Fruit fly (Drosophila melanogaster) whole organism, embryonic: ENCODE data around the gene Cog3.

Source experiments
- Abd-B ChIP-seq: fragments of 200-800 bp; sonication (Bioruptor generic); optimal IDR thresholded peaks from 2 replicates; lab custom pipeline; 2018; ENCODE audit warnings: missing biosample characterization, mild to moderate bottlenecking, missing genetic modification characterization, moderate library complexity
- BtbVII ChIP-seq: fragments of 200-800 bp; sonication (Bioruptor generic); optimal IDR thresholded peaks from 3 replicates; lab custom pipeline; 2017; ENCODE audit warnings: missing biosample characterization, mild to moderate bottlenecking, missing genetic modification characterization
- CG11085 ChIP-seq: fragments of 200-800 bp; sonication (Bioruptor generic); IDR thresholded peaks from 2 replicates; pipeline ENCODE4 v1.3.6; 2022; ENCODE audit warnings: missing biosample characterization, missing genetic modification characterization
- CG11504 ChIP-seq: fragments of 200-800 bp; sonication (Bioruptor generic); optimal IDR thresholded peaks from 3 replicates; lab custom pipeline; 2019; ENCODE audit warnings: missing biosample characterization, mild to moderate bottlenecking, missing genetic modification characterization, moderate library complexity
- CG11723 ChIP-seq: fragments of 200-800 bp; sonication (Bioruptor generic); optimal IDR thresholded peaks from 2 replicates; lab custom pipeline; 2017; ENCODE audit warnings: missing biosample characterization, mild to moderate bottlenecking, missing genetic modification characterization
- CG13424 ChIP-seq: fragments of 200-800 bp; sonication (Bioruptor generic); optimal IDR thresholded peaks from 2 replicates; lab custom pipeline; 2019; ENCODE audit warnings: missing biosample characterization, mild to moderate bottlenecking, missing genetic modification characterization, moderate library complexity
- CG15073 ChIP-seq: fragments of 200-800 bp; sonication (Bioruptor generic); optimal IDR thresholded peaks from 2 replicates; lab custom pipeline; 2016; ENCODE audit warnings: missing biosample characterization, missing genetic modification characterization
- CG16815 ChIP-seq: fragments of 200-800 bp; sonication (Bioruptor generic); optimal IDR thresholded peaks from 3 replicates; lab custom pipeline; 2017; ENCODE audit warnings: missing biosample characterization, mild to moderate bottlenecking, missing genetic modification characterization
- CG17568 ChIP-seq: fragments of 200-800 bp; sonication (Bioruptor generic); optimal IDR thresholded peaks from 2 replicates; lab custom pipeline; 2018; ENCODE audit warnings: missing biosample characterization, mild to moderate bottlenecking, missing genetic modification characterization, moderate library complexity
- CG18262 ChIP-seq: fragments of 200-800 bp; optimal IDR thresholded peaks from 3 replicates; lab custom pipeline; 2019; ENCODE audit warnings: missing biosample characterization, mild to moderate bottlenecking, missing genetic modification characterization, moderate library complexity
- CG18599 ChIP-seq: fragments of 200-800 bp; sonication (Bioruptor generic); optimal IDR thresholded peaks from 3 replicates; lab custom pipeline; 2017; ENCODE audit warnings: missing biosample characterization, missing genetic modification characterization, mild to moderate bottlenecking, moderate library complexity, missing genetic modification reagents
- CG18764 ChIP-seq: fragments of 200-800 bp; sonication (Bioruptor generic); optimal IDR thresholded peaks from 3 replicates; lab custom pipeline; 2016; ENCODE audit warnings: missing biosample characterization, missing genetic modification characterization
- CG2199 ChIP-seq: fragments of 200-800 bp; sonication (Bioruptor generic); IDR thresholded peaks from 3 replicates; pipeline ENCODE4 v1.3.6; 2022; ENCODE audit warnings: missing biosample characterization, missing genetic modification characterization
- CG2875 ChIP-seq: fragments of 200-800 bp; sonication (Bioruptor generic); optimal IDR thresholded peaks from 2 replicates; lab custom pipeline; 2017; ENCODE audit warnings: missing biosample characterization, mild to moderate bottlenecking, missing genetic modification characterization, missing genetic modification reagents
- CG3281 ChIP-seq: fragments of 200-800 bp; sonication (Bioruptor generic); optimal IDR thresholded peaks from 3 replicates; lab custom pipeline; 2017; ENCODE audit warnings: missing biosample characterization, mild to moderate bottlenecking, missing genetic modification characterization
- CG34224 ChIP-seq: fragments of 200-800 bp; sonication (Bioruptor generic); IDR thresholded peaks from 3 replicates; pipeline ENCODE4 v1.3.6; 2022; ENCODE audit warnings: missing biosample characterization, missing genetic modification characterization; ENCODE audit not compliant: partially characterized antibody
- CG4707 ChIP-seq: fragments of 200-800 bp; sonication (Bioruptor generic); optimal IDR thresholded peaks from 2 replicates; lab custom pipeline; 2018; ENCODE audit warnings: missing biosample characterization, mild to moderate bottlenecking, missing genetic modification characterization, moderate library complexity
- CG7556 ChIP-seq: fragments of 200-800 bp; sonication (Bioruptor generic); optimal IDR thresholded peaks from 2 replicates; lab custom pipeline; 2017; ENCODE audit warnings: missing biosample characterization, mild to moderate bottlenecking, missing genetic modification characterization
- CG7928 ChIP-seq: fragments of 200-800 bp; sonication (Bioruptor generic); optimal IDR thresholded peaks from 2 replicates; lab custom pipeline; 2017; ENCODE audit warnings: missing biosample characterization, mild to moderate bottlenecking, missing genetic modification characterization
- CG9932 ChIP-seq: fragments of 200-800 bp; sonication (Bioruptor generic); IDR thresholded peaks from 2 replicates; pipeline ENCODE4 v1.3.6; 2022; ENCODE audit warnings: missing biosample characterization, missing genetic modification characterization
- CHES-1-like ChIP-seq: fragments of 200-800 bp; sonication (Bioruptor generic); optimal IDR thresholded peaks from 2 replicates; lab custom pipeline; 2016; ENCODE audit warnings: missing biosample characterization, missing genetic modification characterization
- CTCF ChIP-seq: fragments of 200-800 bp; sonication (Bioruptor generic); optimal IDR thresholded peaks from 2 replicates; lab custom pipeline; 2017; ENCODE audit warnings: missing biosample characterization, mild to moderate bottlenecking, missing genetic modification characterization, moderate library complexity
- Drgx ChIP-seq: fragments of 200-800 bp; sonication (Bioruptor generic); IDR thresholded peaks from 2 replicates; pipeline ENCODE4 v1.3.6; 2022; ENCODE audit warnings: missing biosample characterization, missing genetic modification characterization
- ERR ChIP-seq: fragments of 200-800 bp; sonication (Bioruptor generic); optimal IDR thresholded peaks from 2 replicates; lab custom pipeline; 2016; ENCODE audit warnings: missing biosample characterization, missing genetic modification characterization
- Hmx ChIP-seq: fragments of 200-800 bp; sonication (Bioruptor generic); optimal IDR thresholded peaks from 2 replicates; lab custom pipeline; 2016; ENCODE audit warnings: missing biosample characterization, missing genetic modification characterization
- Lpt ChIP-seq: fragments of >200 bp; optimal IDR thresholded peaks from 2 replicates; lab custom pipeline; 2018; ENCODE audit warnings: missing biosample characterization, missing genetic modification characterization
- Mes4 ChIP-seq: fragments of 200-800 bp; sonication (Bioruptor generic); optimal IDR thresholded peaks from 2 replicates; lab custom pipeline; 2016; ENCODE audit warnings: missing biosample characterization, missing genetic modification characterization
- NC2α ChIP-seq: fragments of 200-800 bp; sonication (Bioruptor generic); optimal IDR thresholded peaks from 2 replicates; lab custom pipeline; 2016; ENCODE audit warnings: missing biosample characterization, missing genetic modification characterization
- NFAT ChIP-seq: fragments of 200-800 bp; sonication (Bioruptor generic); IDR thresholded peaks from 2 replicates; pipeline ENCODE4 v1.3.6; 2022; ENCODE audit warnings: missing biosample characterization, missing genetic modification characterization
- Nf-YB ChIP-seq: fragments of 200-800 bp; sonication (Bioruptor generic); optimal IDR thresholded peaks from 3 replicates; lab custom pipeline; 2019; ENCODE audit warnings: missing biosample characterization, mild to moderate bottlenecking, missing genetic modification characterization, moderate library complexity
- Ptx1 ChIP-seq: fragments of 200-800 bp; sonication (Bioruptor generic); IDR thresholded peaks from 2 replicates; pipeline ENCODE4 v1.3.6; 2022; ENCODE audit warnings: missing biosample characterization, missing genetic modification characterization
- Ravus ChIP-seq: fragments of 200-800 bp; sonication (Bioruptor generic); IDR thresholded peaks from 2 replicates; pipeline ENCODE4 v1.3.6; 2022; ENCODE audit warnings: missing biosample characterization, missing genetic modification characterization
- Xbp1 ChIP-seq: fragments of 200-800 bp; sonication (Bioruptor generic); optimal IDR thresholded peaks from 3 replicates; lab custom pipeline; 2016; ENCODE audit warnings: missing biosample characterization, mild to moderate bottlenecking, missing genetic modification characterization
- ash1 ChIP-seq: fragments of 200-800 bp; sonication (Bioruptor generic); optimal IDR thresholded peaks from 2 replicates; lab custom pipeline; 2018; ENCODE audit warnings: missing biosample characterization, mild to moderate bottlenecking, missing genetic modification characterization
- bab2 ChIP-seq: fragments of 200-800 bp; sonication (Bioruptor generic); optimal IDR thresholded peaks from 2 replicates; lab custom pipeline; 2016; ENCODE audit warnings: missing biosample characterization, missing genetic modification characterization
- bowl ChIP-seq: fragments of 200-800 bp; sonication (Bioruptor generic); IDR thresholded peaks from 2 replicates; pipeline ENCODE4 v1.3.6; 2022; ENCODE audit warnings: missing biosample characterization, missing genetic modification characterization
- dimm ChIP-seq: fragments of 200-800 bp; sonication (Bioruptor generic); IDR thresholded peaks from 2 replicates; pipeline ENCODE4 v1.3.6; 2022; ENCODE audit warnings: missing biosample characterization, missing genetic modification characterization
- grau ChIP-seq: fragments of 200-800 bp; optimal IDR thresholded peaks from 3 replicates; lab custom pipeline; 2019; ENCODE audit warnings: missing biosample characterization, mild to moderate bottlenecking, missing genetic modification characterization, moderate library complexity
- hbn ChIP-seq: fragments of 200-800 bp; sonication (Bioruptor generic); IDR thresholded peaks from 2 replicates; pipeline ENCODE4 v1.3.6; 2022; ENCODE audit warnings: missing biosample characterization, missing genetic modification characterization; ENCODE audit not compliant: partially characterized antibody
- inv ChIP-seq: fragments of 200-800 bp; sonication (Bioruptor generic); IDR thresholded peaks from 2 replicates; pipeline ENCODE4 v1.3.6; 2022; ENCODE audit warnings: missing biosample characterization, missing genetic modification characterization; ENCODE audit not compliant: partially characterized antibody
- nerfin-2 ChIP-seq: fragments of 200-800 bp; sonication (Bioruptor generic); IDR thresholded peaks from 2 replicates; pipeline ENCODE4 v1.3.6; 2022; ENCODE audit warnings: missing biosample characterization, missing genetic modification characterization; ENCODE audit not compliant: partially characterized antibody
- nom ChIP-seq: fragments of 200-800 bp; sonication (Bioruptor generic); optimal IDR thresholded peaks from 2 replicates; lab custom pipeline; 2017; ENCODE audit warnings: missing biosample characterization, missing genetic modification characterization, mild to moderate bottlenecking, moderate library complexity, missing genetic modification reagents
- pita ChIP-seq: fragments of 200-800 bp; sonication (Bioruptor generic); optimal IDR thresholded peaks from 2 replicates; lab custom pipeline; 2017; ENCODE audit warnings: missing biosample characterization, mild to moderate bottlenecking, missing genetic modification characterization
- pnt ChIP-seq: fragments of 200-800 bp; sonication (Bioruptor generic); optimal IDR thresholded peaks from 3 replicates; lab custom pipeline; 2016; ENCODE audit warnings: missing biosample characterization, missing genetic modification characterization
- prd ChIP-seq, 3 experiments: fragments of >200 bp in 2 of 3; fragments of 200-800 bp in 1 of 3; sonication (Bioruptor generic) in 1 of 3; optimal IDR thresholded peaks in 2 of 3; IDR thresholded peaks in 1 of 3; 2 replicates in 2 of 3; 3 replicates in 1 of 3; pipeline versions ENCODE4 v1.3.6 to Lab custom; 2017 to 2022; ENCODE audit warnings: missing biosample characterization in 1 of 3, missing genetic modification characterization in 1 of 3
- pzg ChIP-seq: fragments of 200-800 bp; sonication (Bioruptor generic); optimal IDR thresholded peaks from 3 replicates; lab custom pipeline; 2018; ENCODE audit warnings: missing biosample characterization, mild to moderate bottlenecking, missing genetic modification characterization, moderate library complexity
- sna ChIP-seq: fragments of 200-800 bp; sonication (Bioruptor generic); IDR thresholded peaks from 2 replicates; pipeline ENCODE4 v1.3.6; 2022; ENCODE audit warnings: missing biosample characterization, missing genetic modification characterization; ENCODE audit not compliant: partially characterized antibody
- sob ChIP-seq: fragments of 200-800 bp; sonication (Bioruptor generic); IDR thresholded peaks from 2 replicates; pipeline ENCODE4 v1.3.6; 2022; ENCODE audit warnings: missing biosample characterization, missing genetic modification characterization
- ssp ChIP-seq: fragments of 200-800 bp; sonication (Bioruptor generic); IDR thresholded peaks from 2 replicates; pipeline ENCODE4 v1.3.6; 2022; ENCODE audit warnings: missing biosample characterization, missing genetic modification characterization
- trem ChIP-seq: fragments of 200-800 bp; optimal IDR thresholded peaks from 3 replicates; lab custom pipeline; 2019; ENCODE audit warnings: missing biosample characterization, mild to moderate bottlenecking, missing genetic modification characterization, moderate library complexity
- zen2 ChIP-seq: fragments of 200-800 bp; sonication (Bioruptor generic); IDR thresholded peaks from 3 replicates; pipeline ENCODE4 v1.3.6; 2022; ENCODE audit warnings: missing biosample characterization, missing genetic modification characterization; ENCODE audit not compliant: partially characterized antibody

Cog3 gene

dm6 chr2L:3472242-3472641, 15.4 kb upstream of the Cog3 start, which contains the start of gene Pgant4 (continued):
- TF ChIP-seq CG11085, result peak; percentile 69; the same call in 1 of the 2 replicates
- peak; percentile 5 for TF ChIP-seq CG16815 (GFP tag; lab: Kevin White, UChicago)
- no peak for TF ChIP-seq CG3281 (GFP tag; lab: Kevin White, UChicago)
- TF ChIP-seq Ptx1 (GFP tag; lab: Robert Waterston, UW), result peak; percentile 78
- TF ChIP-seq nerfin-2 (GFP tag; lab: Robert Waterston, UW), result no peak
- TF ChIP-seq Hmx (GFP tag; lab: Kevin White, UChicago), result no peak
- no peak for TF ChIP-seq ERR (GFP tag; lab: Kevin White, UChicago)
- TF ChIP-seq CG11504 (tag; lab: Kevin White, UChicago), result no peak
- TF ChIP-seq grau (tag; lab: Kevin White, UChicago), result peak; percentile 64
- peak; percentile 23 for TF ChIP-seq CHES-1-like (GFP tag; lab: Kevin White, UChicago)
- TF ChIP-seq BtbVII (GFP tag; lab: Kevin White, UChicago), result no peak
- TF ChIP-seq pnt (GFP tag; lab: Kevin White, UChicago), result peak; percentile 33
- no peak for TF ChIP-seq Nf-YB
- TF ChIP-seq sob (GFP tag; lab: Robert Waterston, UW), result peak; percentile 78
- TF ChIP-seq CG2875 (GFP tag; lab: Kevin White, UChicago), result peak; percentile 25
- no peak for TF ChIP-seq CG13424 (tag; lab: Kevin White, UChicago)
- TF ChIP-seq CG2199, result peak; percentile 79
- TF ChIP-seq CG7928 (GFP tag; lab: Kevin White, UChicago), result no peak
- no peak for TF ChIP-seq CG15073
- TF ChIP-seq CG9932 (GFP tag; lab: Robert Waterston, UW), result peak; percentile 85
- no peak for TF ChIP-seq CG11723 (GFP tag; lab: Kevin White, UChicago)
- no peak for TF ChIP-seq prd (optimal IDR thresholded peaks at IDR 0.05; lab: Kevin White, UChicago)
- TF ChIP-seq prd (GFP tag; IDR thresholded peaks at IDR 0.05; lab: Robert Waterston, UW), result peak; percentile 92
- TF ChIP-seq CTCF (GFP tag; lab: Kevin White, UChicago), result peak; percentile 99
- no peak for TF ChIP-seq trem (tag; lab: Kevin White, UChicago)
- peak; percentile 16 for TF ChIP-seq CG18262 (tag; lab: Kevin White, UChicago)
- TF ChIP-seq Abd-B, result no peak
- peak; percentile 80 for TF ChIP-seq Xbp1 (GFP tag; lab: Kevin White, UChicago)
- TF ChIP-seq Mes4 (GFP tag; lab: Kevin White, UChicago), result no peak
- no peak for TF ChIP-seq CG34224 (GFP tag; lab: Robert Waterston, UW)
- TF ChIP-seq Lpt (GFP tag; lab: Kevin White, UChicago), result no peak
- TF ChIP-seq inv (GFP tag; lab: Robert Waterston, UW), result no peak
- TF ChIP-seq CG17568 (GFP tag; lab: Kevin White, UChicago), result no peak
- 0 out of 2 replicates have a peak, but pooled peaks have one; percentile 26 for TF ChIP-seq ssp (GFP tag; lab: Robert Waterston, UW)
- TF ChIP-seq NC2α (GFP tag; lab: Kevin White, UChicago), result no peak
- TF ChIP-seq sna (GFP tag; lab: Robert Waterston, UW), result no peak
- TF ChIP-seq NFAT, result peak; percentile 94
- no peak for TF ChIP-seq Drgx (GFP tag; lab: Robert Waterston, UW)
- TF ChIP-seq zen2 (GFP tag; lab: Robert Waterston, UW), result no peak
- TF ChIP-seq pzg, result peak; percentile 20
- no peak for TF ChIP-seq bowl (GFP tag; lab: Robert Waterston, UW)
- no peak for TF ChIP-seq CG7556
- TF ChIP-seq hbn, result no peak
- peak; percentile 9 for TF ChIP-seq pita (GFP tag; lab: Kevin White, UChicago)
- no peak for TF ChIP-seq nom
- no peak for TF ChIP-seq Ravus (GFP tag; lab: Robert Waterston, UW)
- TF ChIP-seq dimm (GFP tag; lab: Robert Waterston, UW), result no peak
- TF ChIP-seq CG18599 (GFP tag; lab: Kevin White, UChicago), result no peak
- TF ChIP-seq CG18764 (GFP tag; lab: Kevin White, UChicago), result peak; percentile 17
- TF ChIP-seq ash1 (GFP tag; lab: Kevin White, UChicago), result no peak
- TF ChIP-seq bab2 (GFP tag; lab: Kevin White, UChicago), result peak; percentile 48
- no peak for TF ChIP-seq CG4707 (GFP tag; lab: Kevin White, UChicago)
